Fruit fly (Drosophila melanogaster): ENCODE measurements around the gene CG43815.

DNA sequence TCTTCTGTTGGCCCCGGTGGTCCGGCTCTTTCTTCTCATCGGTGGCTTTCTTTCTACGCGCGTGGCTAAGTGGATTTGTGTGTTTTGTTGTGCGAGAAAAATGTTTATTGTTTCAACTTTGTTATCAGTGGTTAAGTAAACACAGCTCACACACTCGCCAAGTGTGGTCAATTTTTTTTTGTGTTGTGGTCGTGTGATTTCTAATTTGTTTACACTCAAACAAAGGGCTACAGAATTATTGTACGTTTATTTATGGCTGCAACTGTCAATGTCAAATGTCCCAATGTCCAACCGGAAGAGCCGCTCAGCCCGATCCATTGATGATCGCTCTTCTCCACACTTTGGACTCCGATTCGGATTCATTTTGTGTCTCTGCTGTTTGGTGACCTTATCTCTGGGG lies 5.4 kb upstream of the CG43815 start:
- no peak for TF ChIP-seq CTCF (optimal IDR thresholded peaks at IDR 0.05)
- no peak for TF ChIP-seq CG8478 (optimal IDR thresholded peaks at IDR 0.05)

All from S2 (cell line).